Worm (Caenorhabditis elegans): Measurements from ENCODE around the gene ncx-6.

ncx-6 gene

ce11 chrIII:9733333-9733732, 19.6 kb upstream of the ncx-6 start:
- TF ChIP-seq jun-1 (tag; optimal IDR thresholded peaks at IDR 0.05) (no peak), unc-62 (GFP tag; optimal IDR thresholded peaks at IDR 0.05) (no peak), nhr-23 (tag; optimal IDR thresholded peaks at IDR 0.05) (peak; percentile 63), nhr-25 (tag; optimal IDR thresholded peaks at IDR 0.05) (peak; percentile 2)

- TF ChIP-seq zag-1 (tag; optimal IDR thresholded peaks at IDR 0.05): no peak
- TF ChIP-seq nhr-23 (tag; optimal IDR thresholded peaks at IDR 0.05): no peak
- no peak for TF ChIP-seq elt-1 (tag; optimal IDR thresholded peaks at IDR 0.05)
- TF ChIP-seq R02D3.7 (tag; optimal IDR thresholded peaks at IDR 0.05): no peak
- TF ChIP-seq unc-62 (GFP tag; optimal IDR thresholded peaks at IDR 0.05): peak; percentile 42
- TF ChIP-seq skn-1 (tag; optimal IDR thresholded peaks at IDR 0.05): no peak
- TF ChIP-seq lin-39 (tag; optimal IDR thresholded peaks at IDR 0.05): peak; percentile 66
- TF ChIP-seq ZK546.5 (tag; optimal IDR thresholded peaks at IDR 0.05): no peak
- no peak for TF ChIP-seq hmg-11 (tag; optimal IDR thresholded peaks at IDR 0.05)
- TF ChIP-seq lsy-12 (tag; optimal IDR thresholded peaks at IDR 0.05): no peak
Observed at ce11 chrIII:9731313-9731912, 17.7 kb upstream of the ncx-6 start.

ce11 chrIII:9730407-9730806, 16.7 kb upstream of the ncx-6 start:
- TF ChIP-seq lsy-12 (tag; optimal IDR thresholded peaks at IDR 0.05): no peak

ce11 chrIII:9727439-9727838, 13.7 kb upstream of the ncx-6 start, which contains the start of gene C07A9.12:
Gene C07A9.12 (minus strand): TSS chrIII:9727539.
- TF ChIP-seq unc-62 (GFP tag; optimal IDR thresholded peaks at IDR 0.05) (no peak), daf-12 (tag; optimal IDR thresholded peaks at IDR 0.05) (no peak), aly-2 (tag; optimal IDR thresholded peaks at IDR 0.05) (no peak), nhr-43 (tag; optimal IDR thresholded peaks at IDR 0.05; ENCODE audit: poor library complexity, severe bottlenecking) (no peak), ceh-82 (tag; optimal IDR thresholded peaks at IDR 0.05) (no peak), ceh-16 (tag; optimal IDR thresholded peaks at IDR 0.05) (no peak), ama-1 (optimal IDR thresholded peaks at IDR 0.05) (no peak)

ce11 chrIII:9725114-9725513, 11.4 kb upstream of the ncx-6 start, which contains the start of gene clec-162:
Gene clec-162 (minus strand): TSS chrIII:9725214.
- no peak for TF ChIP-seq ztf-11 (tag; optimal IDR thresholded peaks at IDR 0.05)
- no peak for TF ChIP-seq sea-2 (GFP tag; optimal IDR thresholded peaks at IDR 0.05)
- no peak for TF ChIP-seq mdl-1 (tag; optimal IDR thresholded peaks at IDR 0.05)
- TF ChIP-seq egl-5 (tag; optimal IDR thresholded peaks at IDR 0.05): no peak
- TF ChIP-seq ceh-9 (tag; optimal IDR thresholded peaks at IDR 0.05): no peak
- no peak for TF ChIP-seq ceh-16 (tag; optimal IDR thresholded peaks at IDR 0.05)
- TF ChIP-seq eor-1 (tag; optimal IDR thresholded peaks at IDR 0.05): no peak
- no peak for TF ChIP-seq nhr-67 (tag; optimal IDR thresholded peaks at IDR 0.05)
- no peak for TF ChIP-seq egl-27 (tag; optimal IDR thresholded peaks at IDR 0.05)
- no peak for TF ChIP-seq elt-1 (tag; optimal IDR thresholded peaks at IDR 0.05)
- TF ChIP-seq hmg-11 (tag; optimal IDR thresholded peaks at IDR 0.05): no peak
- TF ChIP-seq elt-3 (tag; optimal IDR thresholded peaks at IDR 0.05): no peak
- no peak for TF ChIP-seq snpc-4 (tag; optimal IDR thresholded peaks at IDR 0.05)
- no peak for TF ChIP-seq zag-1 (tag; optimal IDR thresholded peaks at IDR 0.05)
- no peak for TF ChIP-seq nhr-237 (tag; optimal IDR thresholded peaks at IDR 0.05)

- TF ChIP-seq lin-39 (tag; optimal IDR thresholded peaks at IDR 0.05) (no peak), nhr-237 (tag; optimal IDR thresholded peaks at IDR 0.05) (no peak), tbx-2 (tag; optimal IDR thresholded peaks at IDR 0.05) (no peak), pqm-1 (tag; optimal IDR thresholded peaks at IDR 0.05) (peak; percentile 95), elt-2 (tag; optimal IDR thresholded peaks at IDR 0.05) (peak; percentile 97), R02D3.7 (tag; optimal IDR thresholded peaks at IDR 0.05) (no peak), pha-4 (tag; optimal IDR thresholded peaks at IDR 0.05) (peak; percentile 35), nfya-1 (tag; optimal IDR thresholded peaks at IDR 0.05; ENCODE audit: insufficient read depth) (no peak), lsy-12 (tag; optimal IDR thresholded peaks at IDR 0.05) (no peak), jun-1 (tag; optimal IDR thresholded peaks at IDR 0.05) (peak; percentile 16), unc-39 (tag; optimal IDR thresholded peaks at IDR 0.05) (no peak), ceh-82 (tag; optimal IDR thresholded peaks at IDR 0.05) (no peak), nhr-76 (tag; optimal IDR thresholded peaks at IDR 0.05) (no peak), nhr-23 (tag; optimal IDR thresholded peaks at IDR 0.05) (no peak), ceh-16 (tag; optimal IDR thresholded peaks at IDR 0.05) (no peak), egl-27 (tag; optimal IDR thresholded peaks at IDR 0.05) (no peak)
Observed at ce11 chrIII:9721991-9722390, 8.2 kb upstream of the ncx-6 start.

Measured in whole organism, L3 larva.